Fruit fly (Drosophila melanogaster) whole organism, embryonic: ENCODE data around the gene Pde6.

ENCODE experiments used
- Abd-B ChIP-seq: fragments of 200-800 bp; sonication (Bioruptor generic); optimal IDR thresholded peaks from 2 replicates; lab custom pipeline; 2018; ENCODE audit warnings: missing biosample characterization, mild to moderate bottlenecking, missing genetic modification characterization, moderate library complexity
- CG11247 ChIP-seq: fragments of 200-800 bp; sonication (Bioruptor generic); IDR thresholded peaks from 2 replicates; pipeline ENCODE4 v1.3.6; 2022; ENCODE audit warnings: missing biosample characterization, missing genetic modification characterization
- CG12299 ChIP-seq: fragments of 200-800 bp; sonication (Bioruptor generic); optimal IDR thresholded peaks from 2 replicates; lab custom pipeline; 2018; ENCODE audit warnings: missing biosample characterization, mild to moderate bottlenecking, missing genetic modification characterization
- CG12769 ChIP-seq: fragments of 200-800 bp; sonication (Bioruptor generic); optimal IDR thresholded peaks from 2 replicates; lab custom pipeline; 2019; ENCODE audit warnings: missing biosample characterization, mild to moderate bottlenecking, missing genetic modification characterization, moderate library complexity
- CG13894 ChIP-seq: fragments of 200-800 bp; sonication (Bioruptor generic); optimal IDR thresholded peaks from 3 replicates; lab custom pipeline; 2018; ENCODE audit warnings: missing biosample characterization, mild to moderate bottlenecking, missing genetic modification characterization, moderate library complexity
- CG14014 ChIP-seq: fragments of 200-800 bp; sonication (Bioruptor generic); IDR thresholded peaks from 2 replicates; pipeline ENCODE4 v1.3.6; 2022; ENCODE audit warnings: missing biosample characterization, missing genetic modification characterization
- CG15011 ChIP-seq: fragments of 200-800 bp; sonication (Bioruptor generic); optimal IDR thresholded peaks from 3 replicates; lab custom pipeline; 2018; ENCODE audit warnings: missing biosample characterization, mild to moderate bottlenecking, missing genetic modification characterization
- CG17568 ChIP-seq: fragments of 200-800 bp; sonication (Bioruptor generic); optimal IDR thresholded peaks from 2 replicates; lab custom pipeline; 2018; ENCODE audit warnings: missing biosample characterization, mild to moderate bottlenecking, missing genetic modification characterization, moderate library complexity
- CG18476 ChIP-seq: fragments of 200-800 bp; sonication (Bioruptor generic); optimal IDR thresholded peaks from 2 replicates; lab custom pipeline; 2016; ENCODE audit warnings: missing biosample characterization, mild to moderate bottlenecking, missing genetic modification characterization
- CG3281 ChIP-seq: fragments of 200-800 bp; sonication (Bioruptor generic); optimal IDR thresholded peaks from 3 replicates; lab custom pipeline; 2017; ENCODE audit warnings: missing biosample characterization, mild to moderate bottlenecking, missing genetic modification characterization
- CG34376 ChIP-seq: fragments of 200-800 bp; sonication (Bioruptor generic); optimal IDR thresholded peaks from 2 replicates; lab custom pipeline; 2018; ENCODE audit warnings: missing biosample characterization, mild to moderate bottlenecking, missing genetic modification characterization
- CG4404 ChIP-seq: fragments of 200-800 bp; sonication (Bioruptor generic); IDR thresholded peaks from 2 replicates; pipeline ENCODE4 v1.3.6; 2022; ENCODE audit warnings: missing biosample characterization, missing genetic modification characterization
- CG6654 ChIP-seq: fragments of 200-800 bp; sonication (Bioruptor generic); optimal IDR thresholded peaks from 2 replicates; lab custom pipeline; 2017; ENCODE audit warnings: missing biosample characterization, mild to moderate bottlenecking, missing genetic modification characterization
- CG8944 ChIP-seq: fragments of 200-800 bp; sonication (Bioruptor generic); optimal IDR thresholded peaks from 3 replicates; lab custom pipeline; 2016; ENCODE audit warnings: missing biosample characterization, missing genetic modification characterization
- CoRest ChIP-seq: fragments of 200-800 bp; sonication (Bioruptor generic); optimal IDR thresholded peaks from 3 replicates; lab custom pipeline; 2018; ENCODE audit warnings: missing biosample characterization, mild to moderate bottlenecking, missing genetic modification characterization, moderate library complexity
- CrebB ChIP-seq: fragments of 200-800 bp; sonication (Bioruptor generic); optimal IDR thresholded peaks from 3 replicates; lab custom pipeline; 2018; ENCODE audit warnings: missing biosample characterization, mild to moderate bottlenecking, missing genetic modification characterization
- D19B ChIP-seq: fragments of 200-800 bp; sonication (Bioruptor generic); optimal IDR thresholded peaks from 2 replicates; lab custom pipeline; 2017; ENCODE audit warnings: missing biosample characterization, mild to moderate bottlenecking, missing genetic modification characterization
- Dbx ChIP-seq: fragments of 200-800 bp; sonication (Bioruptor generic); IDR thresholded peaks from 3 replicates; pipeline ENCODE4 v1.3.6; 2022; ENCODE audit warnings: missing biosample characterization, missing genetic modification characterization
- Eip74EF ChIP-seq, 2 experiments: fragments of 200-800 bp in 1 of 2; fragments of >200 bp in 1 of 2; sonication (Bioruptor generic) in 1 of 2; optimal IDR thresholded peaks; 2 replicates each; lab custom pipeline; 2017 to 2019; ENCODE audit warnings: missing biosample characterization in 2 of 2, missing genetic modification characterization in 2 of 2, mild to moderate bottlenecking in 1 of 2, moderate library complexity in 1 of 2
- Fer1 ChIP-seq: fragments of 200-800 bp; sonication (Bioruptor generic); optimal IDR thresholded peaks from 2 replicates; lab custom pipeline; 2017; ENCODE audit warnings: missing biosample characterization, mild to moderate bottlenecking, missing genetic modification characterization
- Fer3 ChIP-seq: fragments of 200-800 bp; sonication (Bioruptor generic); optimal IDR thresholded peaks from 2 replicates; lab custom pipeline; 2018; ENCODE audit warnings: missing biosample characterization, mild to moderate bottlenecking, missing genetic modification characterization, moderate library complexity
- HLH3B ChIP-seq: fragments of 200-800 bp; sonication (Bioruptor generic); IDR thresholded peaks from 2 replicates; pipeline ENCODE4 v1.3.6; 2022; ENCODE audit warnings: missing biosample characterization, missing genetic modification characterization
- Hr3 ChIP-seq: fragments of 200-800 bp; sonication (Bioruptor generic); optimal IDR thresholded peaks from 3 replicates; lab custom pipeline; 2016; ENCODE audit warnings: missing biosample characterization, missing genetic modification characterization
- Med ChIP-seq: fragments of 200-800 bp; sonication (Bioruptor generic); peaks from one replicate; lab custom pipeline; 2016; ENCODE audit warnings: missing biosample characterization, missing genetic modification characterization, mild to moderate bottlenecking, inconsistent platforms, moderate library complexity
- Meics ChIP-seq: fragments of 200-800 bp; sonication (Bioruptor generic); optimal IDR thresholded peaks from 2 replicates; lab custom pipeline; 2017; ENCODE audit warnings: missing biosample characterization, mild to moderate bottlenecking, missing genetic modification characterization
- Mrtf ChIP-seq: fragments of 200-800 bp; sonication (Bioruptor generic); IDR thresholded peaks from 3 replicates; pipeline ENCODE4 v1.3.6; 2022; ENCODE audit warnings: missing biosample characterization, missing genetic modification characterization
- Oli ChIP-seq: fragments of 200-800 bp; sonication (Bioruptor generic); optimal IDR thresholded peaks from 2 replicates; lab custom pipeline; 2018; ENCODE audit warnings: missing biosample characterization, mild to moderate bottlenecking, missing genetic modification characterization, moderate library complexity
- PHDP ChIP-seq: fragments of 200-800 bp; sonication (Bioruptor generic); optimal IDR thresholded peaks from 3 replicates; lab custom pipeline; 2018; ENCODE audit warnings: missing biosample characterization, mild to moderate bottlenecking, missing genetic modification characterization, moderate library complexity
- Sox100B ChIP-seq: fragments of 200-800 bp; sonication (Bioruptor generic); optimal IDR thresholded peaks from 3 replicates; lab custom pipeline; 2018; ENCODE audit warnings: missing biosample characterization, mild to moderate bottlenecking, missing genetic modification characterization
- YL-1 ChIP-seq: fragments of 200-800 bp; sonication (Bioruptor generic); optimal IDR thresholded peaks from 3 replicates; lab custom pipeline; 2017; ENCODE audit warnings: missing biosample characterization, mild to moderate bottlenecking, missing genetic modification characterization
- aop ChIP-seq: fragments of 200-800 bp; sonication (Bioruptor generic); IDR thresholded peaks from 2 replicates; pipeline ENCODE4 v1.3.6; 2022; ENCODE audit warnings: missing biosample characterization, missing genetic modification characterization
- ash1 ChIP-seq: fragments of 200-800 bp; sonication (Bioruptor generic); optimal IDR thresholded peaks from 2 replicates; lab custom pipeline; 2018; ENCODE audit warnings: missing biosample characterization, mild to moderate bottlenecking, missing genetic modification characterization
- bbx ChIP-seq: fragments of 200-800 bp; sonication (Bioruptor generic); IDR thresholded peaks from 2 replicates; pipeline ENCODE4 v1.3.6; 2022; ENCODE audit warnings: missing biosample characterization, missing genetic modification characterization; ENCODE audit not compliant: partially characterized antibody
- bowl ChIP-seq: fragments of 200-800 bp; sonication (Bioruptor generic); IDR thresholded peaks from 2 replicates; pipeline ENCODE4 v1.3.6; 2022; ENCODE audit warnings: missing biosample characterization, missing genetic modification characterization
- chinmo ChIP-seq: fragments of 200-800 bp; sonication (Bioruptor generic); IDR thresholded peaks from 4 replicates; pipeline ENCODE4 v1.3.6; 2022; ENCODE audit warnings: missing biosample characterization, missing genetic modification characterization; ENCODE audit not compliant: partially characterized antibody
- ci ChIP-seq: fragments of 200-800 bp; sonication (Bioruptor generic); IDR thresholded peaks from 3 replicates; pipeline ENCODE4 v1.3.6; 2022; ENCODE audit warnings: missing biosample characterization, missing genetic modification characterization
- da ChIP-seq: fragments of 200-800 bp; sonication (Bioruptor generic); optimal IDR thresholded peaks from 2 replicates; lab custom pipeline; 2016; ENCODE audit warnings: missing biosample characterization, missing genetic modification characterization
- ems ChIP-seq: fragments of 200-800 bp; sonication (Bioruptor generic); optimal IDR thresholded peaks from 3 replicates; lab custom pipeline; 2016; ENCODE audit warnings: missing biosample characterization, missing genetic modification characterization
- ewg ChIP-seq: fragments of 200-800 bp; sonication (Bioruptor generic); optimal IDR thresholded peaks from 3 replicates; lab custom pipeline; 2017; ENCODE audit warnings: mild to moderate bottlenecking, missing biosample characterization, missing genetic modification reagents, missing genetic modification characterization
- fd3F ChIP-seq: fragments of 200-800 bp; sonication (Bioruptor generic); optimal IDR thresholded peaks from 2 replicates; lab custom pipeline; 2018; ENCODE audit warnings: missing biosample characterization, mild to moderate bottlenecking, missing genetic modification characterization, moderate library complexity
- fd64A ChIP-seq: fragments of 200-800 bp; sonication (Bioruptor generic); optimal IDR thresholded peaks from 3 replicates; lab custom pipeline; 2018; ENCODE audit warnings: missing biosample characterization, mild to moderate bottlenecking, missing genetic modification characterization
- gcm2 ChIP-seq: fragments of 200-800 bp; sonication (Bioruptor generic); optimal IDR thresholded peaks from 2 replicates; lab custom pipeline; 2016; ENCODE audit warnings: missing biosample characterization, missing genetic modification characterization
- ind ChIP-seq: fragments of 200-800 bp; sonication (Bioruptor generic); optimal IDR thresholded peaks from 3 replicates; lab custom pipeline; 2016; ENCODE audit warnings: missing biosample characterization, missing genetic modification characterization
- jing ChIP-seq: fragments of 200-800 bp; sonication (Bioruptor generic); optimal IDR thresholded peaks from 2 replicates; lab custom pipeline; 2018; ENCODE audit warnings: missing biosample characterization, mild to moderate bottlenecking, missing genetic modification characterization
- lbe ChIP-seq: fragments of 200-800 bp; sonication (Bioruptor generic); optimal IDR thresholded peaks from 2 replicates; lab custom pipeline; 2016; ENCODE audit warnings: missing biosample characterization, mild to moderate bottlenecking, missing genetic modification characterization
- lov ChIP-seq, 2 experiments: fragments of 200-800 bp in 1 of 2; fragments of >200 bp in 1 of 2; sonication (Bioruptor generic) in 1 of 2; IDR thresholded peaks in 1 of 2; optimal IDR thresholded peaks in 1 of 2; 2 replicates in 1 of 2; 3 replicates in 1 of 2; pipeline versions ENCODE4 v1.3.6 to Lab custom; 2017 to 2022; ENCODE audit warnings: missing biosample characterization in 1 of 2, missing genetic modification characterization in 1 of 2
- seq ChIP-seq: fragments of 200-800 bp; sonication (Bioruptor generic); IDR thresholded peaks from 2 replicates; pipeline ENCODE4 v1.3.6; 2022; ENCODE audit warnings: missing biosample characterization, missing genetic modification characterization
- sisA ChIP-seq: fragments of 200-800 bp; sonication (Bioruptor generic); IDR thresholded peaks from 2 replicates; pipeline ENCODE4 v1.3.6; 2022; ENCODE audit warnings: missing biosample characterization, missing genetic modification characterization
- so ChIP-seq: fragments of 200-800 bp; sonication (Bioruptor generic); IDR thresholded peaks from 3 replicates; pipeline ENCODE4 v1.3.6; 2022; ENCODE audit warnings: missing biosample characterization, missing genetic modification characterization

The Pde6 gene

dm6 chr3R:14479623-14480194 is 78.4 kb downstream of the Pde6 start (continued):
- TF ChIP-seq CG34376 (GFP tag; lab: Kevin White, UChicago): peak; percentile 22
- TF ChIP-seq Med (GFP tag; lab: Kevin White, UChicago): peak; percentile 84
- no peak for TF ChIP-seq ind (GFP tag; lab: Kevin White, UChicago)
- TF ChIP-seq CG4404 (GFP tag; lab: Robert Waterston, UW): no peak
- TF ChIP-seq PHDP (tag; lab: Kevin White, UChicago): peak; percentile 56
- TF ChIP-seq Abd-B (GFP tag; lab: Kevin White, UChicago): no peak
- TF ChIP-seq gcm2 (GFP tag; lab: Kevin White, UChicago): no peak
- peak; percentile 67 for TF ChIP-seq CG12769 (tag; lab: Kevin White, UChicago)
- TF ChIP-seq so: 0 out of 3 replicates have a peak, but pooled peaks have one; percentile 36
- TF ChIP-seq ash1: no peak
- peak; percentile 5 for TF ChIP-seq lbe (GFP tag; lab: Kevin White, UChicago)
- no peak for TF ChIP-seq aop (GFP tag; lab: Robert Waterston, UW)
- TF ChIP-seq Dbx (GFP tag; lab: Robert Waterston, UW): no peak
- TF ChIP-seq CG3281 (GFP tag; lab: Kevin White, UChicago): peak; percentile 52
- no peak for TF ChIP-seq CG6654 (GFP tag; lab: Kevin White, UChicago)
- no peak for TF ChIP-seq Mrtf (GFP tag; lab: Robert Waterston, UW)
- peak; percentile 64 for TF ChIP-seq CG13894 (tag; lab: Kevin White, UChicago)
- peak; percentile 34 for TF ChIP-seq CrebB
- peak; percentile 6 for TF ChIP-seq CG12299 (tag; lab: Kevin White, UChicago)
- TF ChIP-seq Hr3 (GFP tag; lab: Kevin White, UChicago): no peak
- peak; percentile 62 for TF ChIP-seq seq
- TF ChIP-seq Eip74EF (GFP tag; optimal IDR thresholded peaks at IDR 0.05; lab: Kevin White, UChicago): peak in 1 of 2 experiments; percentile 66
- no peak for TF ChIP-seq da
- TF ChIP-seq Fer1 (GFP tag; lab: Kevin White, UChicago): peak; percentile 60
- TF ChIP-seq YL-1: peak; percentile 0
- TF ChIP-seq ems (GFP tag; lab: Kevin White, UChicago): no peak
- no peak for TF ChIP-seq fd64A (GFP tag; lab: Kevin White, UChicago)
- no peak for TF ChIP-seq Oli (tag; lab: Kevin White, UChicago)
- TF ChIP-seq HLH3B (GFP tag; lab: Robert Waterston, UW): no peak
- TF ChIP-seq CG14014: peak; percentile 41; the same call in 1 of the 2 replicates
- peak; percentile 66; the same call in 1 of the 4 replicates for TF ChIP-seq chinmo (GFP tag; lab: Robert Waterston, UW)
- peak; percentile 26 for TF ChIP-seq CoRest (tag; lab: Kevin White, UChicago)
- TF ChIP-seq Fer3 (tag; lab: Kevin White, UChicago): peak; percentile 44
- TF ChIP-seq ewg (GFP tag; lab: Kevin White, UChicago): no peak
- TF ChIP-seq CG18476 (GFP tag; lab: Kevin White, UChicago): no peak
- peak; percentile 50 for TF ChIP-seq Meics
- peak; percentile 52 for TF ChIP-seq CG17568
- TF ChIP-seq bbx (GFP tag; lab: Robert Waterston, UW): no peak
- peak; percentile 47 for TF ChIP-seq CG15011 (GFP tag; lab: Kevin White, UChicago)
- 0 out of 3 replicates have a peak, but pooled peaks have one; percentile 15 for TF ChIP-seq ci (GFP tag; lab: Robert Waterston, UW)
- no peak for TF ChIP-seq jing (GFP tag; lab: Kevin White, UChicago)
- no peak for TF ChIP-seq sisA (GFP tag; lab: Robert Waterston, UW)
- TF ChIP-seq CG11247: no peak
- TF ChIP-seq D19B: peak; percentile 13
- TF ChIP-seq fd3F (GFP tag; lab: Kevin White, UChicago): peak; percentile 58
- TF ChIP-seq lov (optimal IDR thresholded peaks at IDR 0.05; lab: Kevin White, UChicago): no peak
- 0 out of 3 replicates have a peak, but pooled peaks have one; percentile 29 for TF ChIP-seq lov (GFP tag; IDR thresholded peaks at IDR 0.05; lab: Robert Waterston, UW)
- no peak for TF ChIP-seq CG8944 (GFP tag; lab: Kevin White, UChicago)
- TF ChIP-seq Sox100B (GFP tag; lab: Kevin White, UChicago): peak; percentile 6
- no peak for TF ChIP-seq bowl (GFP tag; lab: Robert Waterston, UW)
